Worm (Caenorhabditis elegans) whole organism, mixed stage, embryonic: ENCODE measurements around the gene F02H6.3.

Source experiments
- bed-3 ChIP-seq: fragments of 200-800 bp; sonication (Bioruptor generic); optimal IDR thresholded peaks from 3 replicates; lab custom pipeline; 2018; ENCODE audit warnings: mild to moderate bottlenecking, missing genetic modification characterization, moderate library complexity, missing compliant biosample characterization
- ceh-43 ChIP-seq: fragments of 200-800 bp; sonication (Bioruptor generic); optimal IDR thresholded peaks from 2 replicates; lab custom pipeline; 2018; ENCODE audit warnings: mild to moderate bottlenecking, missing genetic modification characterization, moderate library complexity, missing compliant biosample characterization
- ceh-83 ChIP-seq: fragments of 200-800 bp; sonication (Bioruptor generic); optimal IDR thresholded peaks from 2 replicates; lab custom pipeline; 2018; ENCODE audit warnings: mild to moderate bottlenecking, missing genetic modification characterization, missing compliant biosample characterization
- ces-1 ChIP-seq: fragments of 150-350 bp; optimal IDR thresholded peaks from 2 replicates; lab custom pipeline; 2014; ENCODE audit warnings: missing biosample characterization, missing genetic modification reagents, missing genetic modification characterization
- cnd-1 ChIP-seq: fragments of 200-800 bp; sonication (Bioruptor generic); optimal IDR thresholded peaks from 2 replicates; lab custom pipeline; 2018; ENCODE audit warnings: mild to moderate bottlenecking, missing genetic modification characterization, missing compliant biosample characterization
- drap-1 ChIP-seq: fragments of 200-800 bp; sonication (Bioruptor generic); optimal IDR thresholded peaks from 3 replicates; lab custom pipeline; 2018; ENCODE audit warnings: mild to moderate bottlenecking, missing genetic modification characterization, missing compliant biosample characterization
- elt-1 ChIP-seq: sonication (generic microtip); optimal IDR thresholded peaks from 2 replicates; lab custom pipeline; 2017; ENCODE audit warnings: missing genetic modification characterization, mild to moderate bottlenecking, missing compliant biosample characterization, antibody characterized with exemption, moderate library complexity, borderline replicate concordance; ENCODE audit not compliant: insufficient read depth
- flh-1 ChIP-seq: fragments of 200-800 bp; sonication (Bioruptor generic); optimal IDR thresholded peaks from 2 replicates; lab custom pipeline; 2018; ENCODE audit warnings: mild to moderate bottlenecking, missing genetic modification characterization, moderate library complexity, missing compliant biosample characterization
- lin-13 ChIP-seq: fragments of 150-350 bp; optimal IDR thresholded peaks from 2 replicates; lab custom pipeline; 2014; ENCODE audit warnings: missing biosample characterization, missing genetic modification characterization
- lsy-2 ChIP-seq: fragments of 150-350 bp; optimal IDR thresholded peaks from 2 replicates; lab custom pipeline; 2014; ENCODE audit warnings: missing biosample characterization, missing genetic modification characterization
- mab-5 ChIP-seq: fragments of 150-350 bp; optimal IDR thresholded peaks from 2 replicates; lab custom pipeline; 2014; ENCODE audit warnings: missing biosample characterization, missing genetic modification characterization
- mep-1 ChIP-seq: fragments of 150-350 bp; optimal IDR thresholded peaks from 2 replicates; lab custom pipeline; 2017; ENCODE audit warnings: missing biosample characterization, missing genetic modification reagents, missing genetic modification characterization, inconsistent platforms
- mls-2 ChIP-seq: sonication (generic microtip); optimal IDR thresholded peaks from 2 replicates; lab custom pipeline; 2016; ENCODE audit warnings: mild to moderate bottlenecking, missing genetic modification characterization, moderate library complexity, missing compliant biosample characterization
- nhr-12 ChIP-seq: fragments of 150-350 bp; optimal IDR thresholded peaks from 2 replicates; lab custom pipeline; 2014; ENCODE audit warnings: missing biosample characterization, missing genetic modification characterization
- nhr-28 ChIP-seq: fragments of 150-350 bp; optimal IDR thresholded peaks from 2 replicates; lab custom pipeline; 2014; ENCODE audit warnings: missing biosample characterization, missing genetic modification characterization
- nhr-76 ChIP-seq: sonication (generic microtip); optimal IDR thresholded peaks from 2 replicates; lab custom pipeline; 2017; ENCODE audit warnings: missing biosample characterization, missing genetic modification characterization
- pha-4 ChIP-seq: fragments of 150-350 bp; optimal IDR thresholded peaks from 2 replicates; lab custom pipeline; 2018; ENCODE audit warnings: missing biosample characterization, missing genetic modification reagents, missing genetic modification characterization
- sem-2 ChIP-seq: fragments of 200-800 bp; sonication (Bioruptor generic); optimal IDR thresholded peaks from 2 replicates; lab custom pipeline; 2018; ENCODE audit warnings: mild to moderate bottlenecking, missing genetic modification characterization, missing compliant biosample characterization
- sptf-1 ChIP-seq: sonication (generic microtip); optimal IDR thresholded peaks from 2 replicates; lab custom pipeline; 2017; ENCODE audit warnings: mild to moderate bottlenecking, missing genetic modification characterization, moderate library complexity, missing compliant biosample characterization
- tbx-8 ChIP-seq: fragments of 200-800 bp; sonication (Bioruptor generic); optimal IDR thresholded peaks from 2 replicates; lab custom pipeline; 2018; ENCODE audit warnings: mild to moderate bottlenecking, missing genetic modification characterization, moderate library complexity, missing compliant biosample characterization
- unc-120 ChIP-seq: sonication (generic microtip); optimal IDR thresholded peaks from 2 replicates; lab custom pipeline; 2017; ENCODE audit warnings: missing genetic modification characterization, missing compliant biosample characterization; ENCODE audit not compliant: poor library complexity, severe bottlenecking
- unc-39 ChIP-seq: fragments of 150-350 bp; optimal IDR thresholded peaks from 2 replicates; lab custom pipeline; 2014; ENCODE audit warnings: missing biosample characterization, missing genetic modification characterization
- unc-62 ChIP-seq: fragments of 150-350 bp; optimal IDR thresholded peaks from 2 replicates; lab custom pipeline; 2014; ENCODE audit warnings: missing biosample characterization, missing genetic modification reagents, missing genetic modification characterization
- zip-8 ChIP-seq: fragments of 150-350 bp; optimal IDR thresholded peaks from 2 replicates; lab custom pipeline; 2014; ENCODE audit warnings: missing biosample characterization, missing genetic modification characterization
- ztf-11 ChIP-seq: fragments of 150-350 bp; optimal IDR thresholded peaks from 2 replicates; lab custom pipeline; 2014; ENCODE audit warnings: missing biosample characterization, missing genetic modification characterization

The F02H6.3 gene

DNA sequence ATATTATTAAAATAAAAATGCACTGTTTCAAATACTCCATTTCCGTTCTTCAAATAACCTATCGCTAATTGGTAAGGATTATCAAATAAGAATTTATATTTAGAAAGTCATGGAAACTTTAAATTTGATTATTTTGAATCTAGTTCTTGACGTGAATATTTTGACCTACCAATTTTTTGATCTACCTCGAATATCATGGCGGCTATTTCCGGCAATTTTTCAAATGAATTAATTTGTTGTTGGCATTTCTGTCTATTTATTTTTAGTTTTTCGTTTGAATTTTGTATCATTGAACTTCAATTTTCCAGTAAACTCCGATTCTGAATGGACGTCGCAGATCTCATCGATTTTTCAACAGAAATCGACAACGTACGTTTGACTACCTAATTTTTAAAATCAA is at the start of gene F02H6.3:
F02H6.3 (plus strand) TSS at position 266 of the 400 bp plus-strand sequence.
- TF ChIP-seq lsy-2 (tag; lab: Kevin White, UChicago) (no peak), unc-62 (no peak)

DNA sequence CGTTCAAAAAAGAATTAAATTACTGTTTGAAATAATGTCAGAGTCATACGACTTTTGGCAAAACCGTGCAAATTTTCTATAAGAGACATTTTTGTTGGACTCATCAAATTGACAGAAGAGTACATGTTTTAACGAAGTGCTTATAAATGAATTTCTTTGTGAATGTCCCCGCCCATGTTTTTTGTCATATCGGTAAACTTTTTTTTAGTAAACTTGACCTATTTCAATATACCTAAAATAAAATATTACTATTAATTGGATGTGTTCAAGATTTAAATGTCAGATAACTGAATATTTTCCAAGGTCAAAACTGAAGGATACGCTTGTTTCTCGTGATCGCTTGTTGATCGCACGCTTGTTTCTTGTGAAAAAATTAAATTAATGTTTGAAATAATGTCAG is 45.1 kb upstream of the F02H6.3 start, which contains the start of gene R05A10.8:
R05A10.8 (minus strand) TSS at position 101 of the 400 bp plus-strand sequence.
- no peak for TF ChIP-seq nhr-28 (tag; lab: Kevin White, UChicago)
- TF ChIP-seq mep-1 (tag; lab: Kevin White, UChicago) = no peak
- TF ChIP-seq cnd-1 (tag; lab: Kevin White, UChicago) = no peak
- no peak for TF ChIP-seq flh-1 (GFP tag; lab: Kevin White, UChicago)
- TF ChIP-seq nhr-76 (tag; lab: Kevin White, UChicago) = no peak
- no peak for TF ChIP-seq unc-120 (tag; lab: Kevin White, UChicago)
- no peak for TF ChIP-seq mab-5 (tag; lab: Kevin White, UChicago)
- no peak for TF ChIP-seq lsy-2 (tag; lab: Kevin White, UChicago)
- TF ChIP-seq unc-62 = no peak
- TF ChIP-seq pha-4 = no peak
- TF ChIP-seq ceh-83 = no peak
- TF ChIP-seq lin-13 (tag; lab: Kevin White, UChicago) = no peak
- TF ChIP-seq ztf-11 (tag; lab: Kevin White, UChicago) = no peak
- no peak for TF ChIP-seq nhr-12 (tag; lab: Kevin White, UChicago)
- TF ChIP-seq, all 35 proteins: peak for 0

ce11 chrIV:14162772-14163171 is 40.5 kb upstream of the F02H6.3 start, which contains the start of gene R05A10.7:
TSS of gene R05A10.7 (minus strand) at chrIV:14162872.
- TF ChIP-seq nhr-12 (tag; lab: Kevin White, UChicago) = no peak

ce11 chrIV:14164109-14164508 is 39.1 kb upstream of the F02H6.3 start:
- no peak for TF ChIP-seq sptf-1 (tag; lab: Kevin White, UChicago)
- no peak for TF ChIP-seq unc-62
- no peak for TF ChIP-seq lin-13 (tag; lab: Kevin White, UChicago)
- TF ChIP-seq mep-1 (tag; lab: Kevin White, UChicago) = no peak
- no peak for TF ChIP-seq sem-2 (GFP tag; lab: Kevin White, UChicago)
- no peak for TF ChIP-seq zip-8
- no peak for TF ChIP-seq unc-39 (tag; lab: Kevin White, UChicago)
- no peak for TF ChIP-seq mab-5 (tag; lab: Kevin White, UChicago)
- TF ChIP-seq ces-1 (GFP tag; lab: Kevin White, UChicago) = no peak
- no peak for TF ChIP-seq unc-120 (tag; lab: Kevin White, UChicago)

DNA sequence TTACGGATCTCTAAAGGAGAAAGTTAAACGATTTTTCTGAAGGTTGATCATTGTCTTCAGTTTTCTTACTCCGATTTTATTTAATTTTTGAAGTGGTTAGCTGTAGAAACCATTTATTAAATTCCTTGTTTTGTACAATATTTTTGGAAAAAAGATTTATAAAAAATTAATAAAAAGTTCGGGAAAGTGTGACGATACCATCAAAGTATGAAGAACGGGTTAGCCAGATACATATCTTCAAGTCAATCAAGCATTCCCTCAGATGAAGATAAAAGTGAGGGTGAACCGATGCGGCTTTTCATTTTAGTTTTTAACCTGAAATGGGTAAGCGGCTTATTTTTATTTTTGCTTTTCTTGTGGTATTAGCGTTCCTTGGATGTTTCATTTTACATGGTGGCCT is 37.8 kb upstream of the F02H6.3 start, which contains the start of gene R05A10.6:
R05A10.6 (plus strand) TSS at position 301 of the 400 bp plus-strand sequence.
- TF ChIP-seq ces-1 (GFP tag; lab: Kevin White, UChicago) (no peak), elt-1 (tag; lab: Kevin White, UChicago) (peak; percentile 51)

DNA sequence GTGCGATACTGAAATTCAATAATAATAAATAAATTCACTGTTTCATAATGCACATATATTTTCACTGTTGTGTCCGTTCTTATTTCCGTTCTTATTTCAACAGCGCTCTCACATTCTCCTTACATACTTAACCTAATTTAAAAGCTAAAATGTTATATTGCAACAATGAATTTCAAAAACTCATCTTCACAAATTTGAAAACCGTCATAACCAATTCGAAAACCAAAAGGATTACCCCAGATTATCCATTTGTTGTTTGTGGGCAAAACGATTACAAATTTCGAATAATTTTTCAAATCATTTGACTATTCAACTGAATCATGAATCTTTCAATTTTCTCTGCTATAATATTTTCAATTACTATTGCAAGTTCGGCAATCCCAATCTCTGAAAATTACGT is 31.0 kb upstream of the F02H6.3 start, which contains the start of gene R05A10.4:
R05A10.4 (plus strand) TSS at position 301 of the 400 bp plus-strand sequence.
- TF ChIP-seq mep-1 (tag; lab: Kevin White, UChicago) = no peak
- TF ChIP-seq ceh-43 (GFP tag; lab: Kevin White, UChicago) = no peak
- TF ChIP-seq ces-1 (GFP tag; lab: Kevin White, UChicago) = no peak
- TF ChIP-seq sem-2 (GFP tag; lab: Kevin White, UChicago) = no peak
- TF ChIP-seq lin-13 (tag; lab: Kevin White, UChicago) = no peak
- TF ChIP-seq cnd-1 (tag; lab: Kevin White, UChicago) = no peak
- no peak for TF ChIP-seq bed-3 (GFP tag; lab: Kevin White, UChicago)
- TF ChIP-seq mls-2 = no peak
- no peak for TF ChIP-seq drap-1 (GFP tag; lab: Kevin White, UChicago)
- no peak for TF ChIP-seq unc-62
- TF ChIP-seq nhr-12 (tag; lab: Kevin White, UChicago) = no peak
- no peak for TF ChIP-seq lsy-2 (tag; lab: Kevin White, UChicago)
- TF ChIP-seq nhr-28 (tag; lab: Kevin White, UChicago) = no peak
- TF ChIP-seq tbx-8 (GFP tag; lab: Kevin White, UChicago) = no peak
- no peak for TF ChIP-seq flh-1 (GFP tag; lab: Kevin White, UChicago)
- TF ChIP-seq mab-5 (tag; lab: Kevin White, UChicago) = no peak
- TF ChIP-seq ztf-11 (tag; lab: Kevin White, UChicago) = no peak
